Fruit fly (Drosophila melanogaster): ENCODE data around the gene DPCoAC.

DPCoAC gene

DNA sequence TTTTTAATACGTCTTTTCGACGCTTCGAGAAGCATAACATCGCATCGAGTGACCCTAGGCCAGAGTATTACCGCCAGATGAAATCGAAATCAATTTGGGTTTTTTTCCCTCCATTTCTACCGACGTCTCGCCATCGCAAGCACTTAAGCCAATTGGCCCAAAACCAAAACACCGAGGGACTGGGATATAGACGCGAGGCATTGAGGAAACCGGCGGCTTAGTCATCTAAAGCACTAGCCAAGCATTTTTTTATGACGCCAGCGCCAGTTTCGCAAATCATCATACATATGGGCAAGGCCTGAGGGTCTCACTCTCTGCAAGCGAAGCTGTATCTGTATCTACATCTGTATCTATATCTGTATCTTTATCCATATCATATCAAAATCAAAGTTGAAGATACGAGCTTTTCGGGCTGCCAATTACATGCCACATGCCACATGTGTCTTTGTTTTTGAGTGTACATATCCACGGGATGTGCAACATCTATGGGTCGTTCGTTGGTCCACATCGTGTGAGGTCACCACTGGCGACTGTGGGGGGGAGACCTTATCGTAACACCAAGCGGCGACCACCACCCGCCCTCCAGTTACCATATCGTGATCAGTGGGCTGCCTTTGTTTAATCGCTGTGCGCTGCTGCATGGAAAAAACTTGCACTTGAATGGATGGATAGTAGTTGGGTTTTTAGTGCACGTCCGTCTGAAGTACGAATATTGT lies 10.2 kb upstream of the DPCoAC start:
- no peak for TF ChIP-seq Clk (GFP tag; optimal IDR thresholded peaks at IDR 0.05)
- no peak for TF ChIP-seq CG1620 (GFP tag; optimal IDR thresholded peaks at IDR 0.05)

DNA sequence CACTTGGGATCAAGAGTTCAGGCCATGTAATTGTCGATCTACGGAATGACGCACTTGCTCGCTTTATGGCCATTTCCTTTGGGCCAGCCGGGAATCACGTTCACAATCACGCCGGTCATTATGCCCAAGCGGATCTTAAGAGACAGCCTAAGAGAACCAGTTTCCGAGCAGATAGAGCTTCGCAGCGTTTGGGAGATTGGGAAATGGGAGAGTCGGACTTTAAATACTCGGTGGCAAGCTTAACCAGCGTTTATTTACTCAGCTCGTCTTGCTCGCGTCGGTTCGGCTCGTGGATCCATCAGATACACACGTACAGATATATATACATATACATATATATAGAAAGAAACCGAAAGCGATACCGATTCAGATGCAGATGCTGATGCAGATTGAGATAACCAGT lies 8.1 kb upstream of the DPCoAC start:
- TF ChIP-seq tj (GFP tag; optimal IDR thresholded peaks at IDR 0.05) (peak; percentile 42), CG7101 (tag; optimal IDR thresholded peaks at IDR 0.05) (no peak), cnc (optimal IDR thresholded peaks at IDR 0.05) (no peak), ovo (GFP tag; optimal IDR thresholded peaks at IDR 0.05) (no peak), Clk (GFP tag; optimal IDR thresholded peaks at IDR 0.05) (no peak), Hr96 (GFP tag; optimal IDR thresholded peaks at IDR 0.05) (no peak)

DNA sequence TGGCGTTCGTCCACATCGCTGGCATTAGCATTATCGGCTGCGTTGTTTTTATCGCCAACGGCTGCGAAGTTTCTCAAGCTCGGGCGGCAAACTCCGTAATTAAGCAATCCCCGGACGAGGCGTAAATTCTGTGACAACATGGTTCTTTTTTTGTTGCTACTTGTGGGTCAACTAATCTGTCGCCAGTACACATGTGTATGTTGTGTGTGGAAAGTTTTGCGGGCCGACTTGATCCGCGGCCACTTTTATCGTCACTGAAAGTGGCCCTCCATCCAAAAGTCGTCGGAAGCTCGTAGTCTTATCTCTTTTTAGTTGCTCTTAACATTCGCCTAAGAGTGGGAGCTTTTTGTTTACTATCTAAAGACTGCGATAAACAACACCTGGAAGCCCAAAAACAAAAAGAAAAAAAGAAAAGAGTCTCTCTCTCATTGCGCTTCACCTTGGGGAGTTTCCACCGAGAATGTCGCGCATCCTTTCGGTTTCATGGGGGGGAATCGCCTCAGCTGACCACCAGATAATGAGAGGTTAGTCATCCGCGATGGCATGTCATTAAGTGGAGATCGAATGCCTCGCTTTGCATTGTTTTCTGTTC lies 6.5 kb upstream of the DPCoAC start, which contains the start of gene CG10877:
CG10877 (minus strand) TSS at position 238 of the 592 bp plus-strand sequence.
- no peak for TF ChIP-seq CG1620 (GFP tag; optimal IDR thresholded peaks at IDR 0.05)
- peak; percentile 36 for TF ChIP-seq CG12768 (GFP tag; optimal IDR thresholded peaks at IDR 0.05)
- TF ChIP-seq cic (GFP tag; optimal IDR thresholded peaks at IDR 0.05) = no peak
- TF ChIP-seq CG33017 (tag; optimal IDR thresholded peaks at IDR 0.05) = no peak
- TF ChIP-seq Mnt (GFP tag; optimal IDR thresholded peaks at IDR 0.05) = peak; percentile 33
- no peak for TF ChIP-seq Crg-1 (GFP tag; optimal IDR thresholded peaks at IDR 0.05)

dm6 chr3R:20560668-20561226 lies 3.3 kb upstream of the DPCoAC start, which contains the start of gene CG5191:
Gene CG5191, plus strand, starts transcription at chr3R:20560865.
- TF ChIP-seq CG12768 (GFP tag; optimal IDR thresholded peaks at IDR 0.05) (peak; percentile 19), cic (GFP tag; optimal IDR thresholded peaks at IDR 0.05) (no peak), ovo (GFP tag; optimal IDR thresholded peaks at IDR 0.05) (peak; percentile 59), CG11617 (GFP tag; optimal IDR thresholded peaks at IDR 0.05) (peak; percentile 18)

DNA sequence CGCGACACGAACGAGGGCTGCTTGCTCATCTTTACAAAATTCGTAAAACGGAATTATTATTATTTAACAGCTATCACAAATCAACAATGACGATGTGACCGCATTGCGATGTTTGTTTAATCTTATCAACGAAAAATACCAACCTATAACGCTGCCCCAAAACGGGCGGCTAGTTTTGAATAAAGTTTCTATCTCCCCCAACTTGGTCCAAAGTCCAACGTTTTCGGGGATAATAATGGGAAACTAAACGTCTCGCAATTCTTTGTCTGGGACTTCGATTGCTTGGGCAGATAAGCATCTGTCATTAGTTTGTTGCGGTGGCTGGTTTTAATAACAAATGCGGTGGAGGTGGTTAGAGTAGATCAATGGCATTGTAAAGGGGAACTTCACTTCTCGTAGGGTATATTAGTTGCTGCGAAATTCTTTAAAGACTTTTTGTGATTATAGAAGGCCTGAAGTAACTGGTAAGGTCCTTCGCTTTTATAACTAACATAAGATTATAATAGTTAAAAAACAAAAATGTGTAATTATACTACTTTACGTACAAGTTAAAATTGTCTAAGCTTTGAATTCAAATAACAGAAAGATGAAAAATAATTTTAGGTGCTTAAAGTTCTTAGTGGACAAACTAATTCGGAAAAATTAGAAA lies 2.7 kb upstream of the DPCoAC start, which contains the start of gene CG15922:
CG15922 (minus strand) TSS at position 262 of the 649 bp plus-strand sequence.
- TF ChIP-seq CG33017 (tag; optimal IDR thresholded peaks at IDR 0.05) (no peak), Hr96 (GFP tag; optimal IDR thresholded peaks at IDR 0.05) (peak; percentile 11), CG11617 (GFP tag; optimal IDR thresholded peaks at IDR 0.05) (peak; percentile 5), CG7101 (tag; optimal IDR thresholded peaks at IDR 0.05) (no peak), bab1 (GFP tag; optimal IDR thresholded peaks at IDR 0.05) (no peak), kay (GFP tag; ENCODE audit: borderline replicate concordance) (peak; percentile 83), CG5204 (GFP tag; optimal IDR thresholded peaks at IDR 0.05) (no peak), ovo (GFP tag; optimal IDR thresholded peaks at IDR 0.05) (no peak), Mnt (GFP tag; optimal IDR thresholded peaks at IDR 0.05) (no peak), CG14711 (tag; optimal IDR thresholded peaks at IDR 0.05) (no peak), Crg-1 (GFP tag; optimal IDR thresholded peaks at IDR 0.05) (no peak), Clk (GFP tag; optimal IDR thresholded peaks at IDR 0.05) (no peak), pad (GFP tag; optimal IDR thresholded peaks at IDR 0.05) (no peak), CG1620 (GFP tag; optimal IDR thresholded peaks at IDR 0.05) (peak; percentile 15), toe (GFP tag; optimal IDR thresholded peaks at IDR 0.05) (no peak), CG7045 (GFP tag; optimal IDR thresholded peaks at IDR 0.05) (no peak), cnc (optimal IDR thresholded peaks at IDR 0.05) (no peak), cic (GFP tag; optimal IDR thresholded peaks at IDR 0.05) (no peak), tj (GFP tag; optimal IDR thresholded peaks at IDR 0.05) (no peak), CG12768 (GFP tag; optimal IDR thresholded peaks at IDR 0.05) (peak; percentile 27)

dm6 chr3R:20558106-20558489 lies 631 bp upstream of the DPCoAC start:
- TF ChIP-seq bab1 (GFP tag; optimal IDR thresholded peaks at IDR 0.05) (peak; percentile 8), CG11617 (GFP tag; optimal IDR thresholded peaks at IDR 0.05) (no peak), Hr96 (GFP tag; optimal IDR thresholded peaks at IDR 0.05) (no peak), CG14711 (tag; optimal IDR thresholded peaks at IDR 0.05) (no peak), CG7101 (tag; optimal IDR thresholded peaks at IDR 0.05) (peak; percentile 40), CG5204 (GFP tag; optimal IDR thresholded peaks at IDR 0.05) (no peak), pad (GFP tag; optimal IDR thresholded peaks at IDR 0.05) (no peak), kay (GFP tag; ENCODE audit: borderline replicate concordance) (no peak), cnc (optimal IDR thresholded peaks at IDR 0.05) (no peak), CG33017 (tag; optimal IDR thresholded peaks at IDR 0.05) (no peak), tj (GFP tag; optimal IDR thresholded peaks at IDR 0.05) (no peak), CG7045 (GFP tag; optimal IDR thresholded peaks at IDR 0.05) (no peak), CG12768 (GFP tag; optimal IDR thresholded peaks at IDR 0.05) (peak; percentile 2), Clk (GFP tag; optimal IDR thresholded peaks at IDR 0.05) (no peak), ovo (GFP tag; optimal IDR thresholded peaks at IDR 0.05) (no peak), toe (GFP tag; optimal IDR thresholded peaks at IDR 0.05) (no peak), Crg-1 (GFP tag; optimal IDR thresholded peaks at IDR 0.05) (no peak), CG1620 (GFP tag; optimal IDR thresholded peaks at IDR 0.05) (peak; percentile 58)
